Fruit fly (Drosophila melanogaster) whole organism, embryonic: Measurements from ENCODE around the gene CG15923.

Experiments used
- Ada2b ChIP-seq: fragments of 200-800 bp; sonication (Bioruptor generic); IDR thresholded peaks from 2 replicates; pipeline ENCODE4 v1.3.6; 2022; ENCODE audit warnings: missing biosample characterization, missing genetic modification characterization
- Atf-2 ChIP-seq: fragments of 200-800 bp; sonication (Bioruptor generic); optimal IDR thresholded peaks from 2 replicates; lab custom pipeline; 2016; ENCODE audit warnings: missing biosample characterization, missing genetic modification characterization
- Atf6 ChIP-seq: fragments of 200-800 bp; sonication (Bioruptor generic); IDR thresholded peaks from 2 replicates; pipeline ENCODE4 v1.3.6; 2022; ENCODE audit warnings: missing biosample characterization, missing genetic modification characterization
- B-H1 ChIP-seq: fragments of 200-800 bp; sonication (Bioruptor generic); IDR thresholded peaks from 3 replicates; pipeline ENCODE4 v1.3.6; 2022; ENCODE audit warnings: missing biosample characterization, missing genetic modification characterization
- CG10274 ChIP-seq: fragments of 200-800 bp; sonication (Bioruptor generic); optimal IDR thresholded peaks from 3 replicates; lab custom pipeline; 2017; ENCODE audit warnings: missing biosample characterization, mild to moderate bottlenecking, missing genetic modification characterization
- CG10565 ChIP-seq: fragments of 200-800 bp; sonication (Bioruptor generic); optimal IDR thresholded peaks from 3 replicates; lab custom pipeline; 2016; ENCODE audit warnings: missing biosample characterization, mild to moderate bottlenecking, missing genetic modification characterization
- CG1233 ChIP-seq: fragments of 200-800 bp; sonication (Bioruptor generic); optimal IDR thresholded peaks from 4 replicates; lab custom pipeline; 2018; ENCODE audit warnings: missing biosample characterization, mild to moderate bottlenecking, missing genetic modification characterization
- CG12659 ChIP-seq: fragments of 200-800 bp; sonication (Bioruptor generic); optimal IDR thresholded peaks from 3 replicates; lab custom pipeline; 2017; ENCODE audit warnings: mild to moderate bottlenecking, missing biosample characterization, missing genetic modification reagents, missing genetic modification characterization
- CG13894 ChIP-seq: fragments of 200-800 bp; sonication (Bioruptor generic); optimal IDR thresholded peaks from 3 replicates; lab custom pipeline; 2018; ENCODE audit warnings: missing biosample characterization, mild to moderate bottlenecking, missing genetic modification characterization, moderate library complexity
- CG15479 ChIP-seq: fragments of 200-800 bp; sonication (Bioruptor generic); optimal IDR thresholded peaks from 3 replicates; lab custom pipeline; 2019; ENCODE audit warnings: missing biosample characterization, mild to moderate bottlenecking, missing genetic modification characterization, moderate library complexity
- CG1792 ChIP-seq: fragments of 200-800 bp; sonication (Bioruptor generic); optimal IDR thresholded peaks from 2 replicates; lab custom pipeline; 2016; ENCODE audit warnings: missing biosample characterization, missing genetic modification characterization
- CG18011 ChIP-seq: fragments of 200-800 bp; sonication (Bioruptor generic); optimal IDR thresholded peaks from 2 replicates; lab custom pipeline; 2017; ENCODE audit warnings: missing biosample characterization, missing genetic modification characterization, mild to moderate bottlenecking, moderate library complexity, missing genotype
- CG2129 ChIP-seq: fragments of 200-800 bp; sonication (Bioruptor generic); IDR thresholded peaks from 2 replicates; pipeline ENCODE4 v1.3.6; 2022; ENCODE audit warnings: missing biosample characterization, missing genetic modification characterization; ENCODE audit not compliant: partially characterized antibody
- CG2712 ChIP-seq: fragments of 200-800 bp; optimal IDR thresholded peaks from 3 replicates; lab custom pipeline; 2019; ENCODE audit warnings: missing biosample characterization, mild to moderate bottlenecking, missing genetic modification characterization, moderate library complexity
- CG32767 ChIP-seq: fragments of 200-800 bp; sonication (Bioruptor generic); IDR thresholded peaks from 2 replicates; pipeline ENCODE4 v1.3.6; 2022; ENCODE audit warnings: missing biosample characterization, missing genetic modification characterization
- CG4404 ChIP-seq: fragments of 200-800 bp; sonication (Bioruptor generic); IDR thresholded peaks from 2 replicates; pipeline ENCODE4 v1.3.6; 2022; ENCODE audit warnings: missing biosample characterization, missing genetic modification characterization
- CG6254 ChIP-seq: fragments of 200-800 bp; sonication (Bioruptor generic); optimal IDR thresholded peaks from 3 replicates; lab custom pipeline; 2017; ENCODE audit warnings: mild to moderate bottlenecking, missing biosample characterization, missing genetic modification reagents, missing genetic modification characterization
- CG6654 ChIP-seq: fragments of 200-800 bp; sonication (Bioruptor generic); optimal IDR thresholded peaks from 2 replicates; lab custom pipeline; 2017; ENCODE audit warnings: missing biosample characterization, mild to moderate bottlenecking, missing genetic modification characterization
- CG8089 ChIP-seq: fragments of 200-800 bp; sonication (Bioruptor generic); optimal IDR thresholded peaks from 3 replicates; lab custom pipeline; 2016; ENCODE audit warnings: missing biosample characterization, missing genetic modification characterization
- Deaf1 ChIP-seq: fragments of 200-800 bp; optimal IDR thresholded peaks from 3 replicates; lab custom pipeline; 2019; ENCODE audit warnings: missing biosample characterization, mild to moderate bottlenecking, missing genetic modification characterization, moderate library complexity
- Dfd ChIP-seq, 2 experiments: fragments of >200 bp; optimal IDR thresholded peaks; 2 replicates each; lab custom pipeline; 2017; ENCODE audit warnings: missing biosample characterization in 2 of 2, missing genetic modification characterization in 2 of 2
- Ets65A ChIP-seq: fragments of 200-800 bp; sonication (Bioruptor generic); peaks from one replicate; lab custom pipeline; 2016; ENCODE audit warnings: missing biosample characterization, missing genetic modification characterization
- Med ChIP-seq: fragments of 200-800 bp; sonication (Bioruptor generic); peaks from one replicate; lab custom pipeline; 2016; ENCODE audit warnings: missing biosample characterization, missing genetic modification characterization, mild to moderate bottlenecking, inconsistent platforms, moderate library complexity
- NFAT ChIP-seq: fragments of 200-800 bp; sonication (Bioruptor generic); IDR thresholded peaks from 2 replicates; pipeline ENCODE4 v1.3.6; 2022; ENCODE audit warnings: missing biosample characterization, missing genetic modification characterization
- Oaz ChIP-seq: fragments of 200-800 bp; sonication (Bioruptor generic); IDR thresholded peaks from 2 replicates; pipeline ENCODE4 v1.3.6; 2022; ENCODE audit warnings: missing biosample characterization, missing genetic modification characterization
- Rfx ChIP-seq: fragments of 200-800 bp; sonication (Bioruptor generic); IDR thresholded peaks from 2 replicates; pipeline ENCODE4 v1.3.6; 2022; ENCODE audit warnings: missing biosample characterization, missing genetic modification characterization
- Sin3A ChIP-seq: fragments of >200 bp; optimal IDR thresholded peaks from 2 replicates; lab custom pipeline; 2018
- Six4 ChIP-seq: fragments of 200-800 bp; sonication (Bioruptor generic); optimal IDR thresholded peaks from 2 replicates; lab custom pipeline; 2016; ENCODE audit warnings: missing biosample characterization, missing genetic modification characterization
- abd-A ChIP-seq: fragments of 200-800 bp; sonication (Bioruptor generic); optimal IDR thresholded peaks from 3 replicates; lab custom pipeline; 2019; ENCODE audit warnings: missing biosample characterization, mild to moderate bottlenecking, missing genetic modification characterization, moderate library complexity
- cad ChIP-seq: fragments of >200 bp; optimal IDR thresholded peaks from 2 replicates; lab custom pipeline; 2017; ENCODE audit warnings: missing biosample characterization, missing genetic modification characterization
- danr ChIP-seq: fragments of 200-800 bp; sonication (Bioruptor generic); IDR thresholded peaks from 2 replicates; pipeline ENCODE4 v1.3.6; 2022; ENCODE audit warnings: missing biosample characterization, missing genetic modification characterization
- dysf ChIP-seq: fragments of 200-800 bp; sonication (Bioruptor generic); IDR thresholded peaks from 3 replicates; pipeline ENCODE4 v1.3.6; 2022; ENCODE audit warnings: missing biosample characterization, missing genetic modification characterization
- ewg ChIP-seq: fragments of 200-800 bp; sonication (Bioruptor generic); optimal IDR thresholded peaks from 3 replicates; lab custom pipeline; 2017; ENCODE audit warnings: mild to moderate bottlenecking, missing biosample characterization, missing genetic modification reagents, missing genetic modification characterization
- lbe ChIP-seq: fragments of 200-800 bp; sonication (Bioruptor generic); optimal IDR thresholded peaks from 2 replicates; lab custom pipeline; 2016; ENCODE audit warnings: missing biosample characterization, mild to moderate bottlenecking, missing genetic modification characterization
- lilli ChIP-seq: fragments of 200-800 bp; sonication (Bioruptor generic); optimal IDR thresholded peaks from 3 replicates; lab custom pipeline; 2016; ENCODE audit warnings: missing biosample characterization, missing genetic modification characterization
- lov ChIP-seq, 2 experiments: fragments of 200-800 bp in 1 of 2; fragments of >200 bp in 1 of 2; sonication (Bioruptor generic) in 1 of 2; IDR thresholded peaks in 1 of 2; optimal IDR thresholded peaks in 1 of 2; 2 replicates in 1 of 2; 3 replicates in 1 of 2; pipeline versions ENCODE4 v1.3.6 to Lab custom; 2017 to 2022; ENCODE audit warnings: missing biosample characterization in 1 of 2, missing genetic modification characterization in 1 of 2
- nmo ChIP-seq: fragments of 200-800 bp; sonication (Bioruptor generic); optimal IDR thresholded peaks from 2 replicates; lab custom pipeline; 2018; ENCODE audit warnings: missing biosample characterization, mild to moderate bottlenecking, missing genetic modification characterization, moderate library complexity
- oc ChIP-seq: fragments of 200-800 bp; sonication (Bioruptor generic); optimal IDR thresholded peaks from 2 replicates; lab custom pipeline; 2018; ENCODE audit warnings: missing biosample characterization, mild to moderate bottlenecking, missing genetic modification characterization, moderate library complexity
- repo ChIP-seq: fragments of 200-800 bp; sonication (Bioruptor generic); optimal IDR thresholded peaks from 2 replicates; lab custom pipeline; 2016; ENCODE audit warnings: missing biosample characterization, missing genetic modification characterization
- salm ChIP-seq: fragments of 200-800 bp; sonication (Bioruptor generic); optimal IDR thresholded peaks from 2 replicates; lab custom pipeline; 2018; ENCODE audit warnings: missing biosample characterization, mild to moderate bottlenecking, missing genetic modification characterization
- sens ChIP-seq: fragments of 200-800 bp; sonication (Bioruptor generic); peaks from one replicate; lab custom pipeline; 2016; ENCODE audit warnings: missing biosample characterization, missing genetic modification characterization
- sens-2 ChIP-seq: fragments of 200-800 bp; sonication (Bioruptor generic); IDR thresholded peaks from 2 replicates; pipeline ENCODE4 v1.3.6; 2022; ENCODE audit warnings: missing biosample characterization, missing genetic modification characterization
- sob ChIP-seq: fragments of 200-800 bp; sonication (Bioruptor generic); IDR thresholded peaks from 2 replicates; pipeline ENCODE4 v1.3.6; 2022; ENCODE audit warnings: missing biosample characterization, missing genetic modification characterization
- tll ChIP-seq, 2 experiments: fragments of 200-800 bp in 1 of 2; fragments of >200 bp in 1 of 2; sonication (Bioruptor generic) in 1 of 2; optimal IDR thresholded peaks; 2 replicates each; lab custom pipeline; 2017 to 2019; ENCODE audit warnings: missing biosample characterization in 2 of 2, missing genetic modification characterization in 2 of 2, mild to moderate bottlenecking in 1 of 2, moderate library complexity in 1 of 2
- twi ChIP-seq: fragments of 200-800 bp; optimal IDR thresholded peaks from 2 replicates; lab custom pipeline; 2019; ENCODE audit warnings: missing biosample characterization, mild to moderate bottlenecking, missing genetic modification characterization, moderate library complexity
- z ChIP-seq: fragments of 200-800 bp; sonication (Bioruptor generic); IDR thresholded peaks from 3 replicates; pipeline ENCODE4 v1.3.6; 2022; ENCODE audit warnings: missing biosample characterization, missing genetic modification characterization

CG15923 gene

DNA sequence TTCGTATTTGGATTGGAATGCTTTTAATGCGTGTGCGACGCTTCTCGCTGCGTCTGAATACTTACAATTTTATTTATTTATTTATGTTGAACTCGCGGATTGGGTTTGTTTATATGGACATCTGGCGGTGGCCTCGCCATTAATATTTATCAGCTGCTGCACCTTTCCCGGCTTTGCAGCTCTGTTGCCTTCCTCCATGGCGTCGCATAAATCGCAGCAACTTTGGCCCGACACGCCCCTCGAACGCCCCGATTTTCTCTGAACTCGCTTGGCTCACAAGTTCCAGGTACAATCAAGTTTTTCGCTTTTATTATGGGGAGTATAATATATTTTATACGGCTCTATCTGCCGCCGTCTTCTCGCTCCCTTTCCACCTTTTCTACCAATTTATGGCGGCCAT lies 16.6 kb downstream of the CG15923 start:
- peak; percentile 32 for TF ChIP-seq abd-A (tag; lab: Kevin White, UChicago)
- TF ChIP-seq CG18011 (GFP tag; lab: Kevin White, UChicago), result no peak
- no peak for TF ChIP-seq z (GFP tag; lab: Robert Waterston, UW)
- no peak for TF ChIP-seq Deaf1 (tag; lab: Kevin White, UChicago)
- TF ChIP-seq B-H1 (GFP tag; lab: Robert Waterston, UW), result no peak
- no peak for TF ChIP-seq CG6254
- no peak for TF ChIP-seq CG8089 (GFP tag; lab: Kevin White, UChicago)
- no peak for TF ChIP-seq Oaz (GFP tag; lab: Robert Waterston, UW)
- no peak for TF ChIP-seq Six4 (GFP tag; lab: Kevin White, UChicago)
- no peak for TF ChIP-seq CG1792 (GFP tag; lab: Kevin White, UChicago)
- TF ChIP-seq CG6654 (GFP tag; lab: Kevin White, UChicago), result no peak
- peak; percentile 51 for TF ChIP-seq Med

DNA sequence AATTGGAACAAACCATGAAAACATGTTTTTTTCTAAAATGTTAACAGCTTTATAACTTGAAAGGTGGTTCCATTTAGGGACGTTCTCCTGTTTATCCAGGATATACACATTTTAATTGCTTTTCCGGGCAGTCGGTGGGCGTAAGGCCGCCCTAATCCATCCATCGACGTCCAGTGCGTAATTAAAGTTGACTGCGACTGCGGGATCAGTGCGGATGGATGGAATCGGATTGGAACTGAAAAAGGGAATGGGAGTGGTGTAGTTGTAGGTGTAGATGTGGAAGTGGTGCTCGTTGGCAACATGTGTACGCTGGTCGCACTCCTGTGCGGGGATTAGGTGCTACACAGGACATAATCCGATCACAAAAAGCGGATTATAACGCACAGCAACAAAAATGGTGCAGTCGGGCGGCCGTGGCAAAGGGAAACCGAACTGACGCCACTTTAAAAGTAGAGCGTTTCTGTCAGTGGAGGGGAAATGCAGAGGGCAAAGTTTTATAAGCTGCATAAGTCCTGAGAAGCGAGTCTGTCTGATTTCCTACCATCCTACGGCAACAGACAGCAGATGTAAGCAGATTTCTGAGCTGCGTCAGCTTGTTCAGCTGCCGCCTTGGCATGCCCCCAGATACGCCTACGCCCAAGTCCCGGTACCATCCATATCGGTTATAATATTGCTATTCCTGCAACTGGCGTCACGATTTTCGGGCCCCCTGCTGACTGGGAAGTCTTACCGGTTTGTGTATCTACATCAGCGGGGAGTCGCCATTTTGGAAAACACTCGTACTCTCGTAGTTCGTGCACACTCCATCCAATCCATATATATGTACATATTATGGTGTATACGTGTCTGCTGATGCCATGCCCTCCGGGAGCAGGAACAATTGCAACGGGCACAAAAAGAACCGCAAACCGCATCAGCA lies 19.0 kb downstream of the CG15923 start:
- TF ChIP-seq salm (tag; lab: Kevin White, UChicago) (no peak), danr (GFP tag; lab: Robert Waterston, UW) (no peak), lilli (no peak), CG10565 (GFP tag; lab: Kevin White, UChicago) (no peak), Med (peak; percentile 64), ewg (GFP tag; lab: Kevin White, UChicago) (no peak), tll (GFP tag; optimal IDR thresholded peaks at IDR 0.05; lab: Kevin White, UChicago) (peak in 1 of 2 experiments; percentile 52), dysf (GFP tag; lab: Robert Waterston, UW) (0 out of 3 replicates have a peak, but pooled peaks have one; percentile 13), CG32767 (peak; percentile 60), CG15479 (GFP tag; lab: Kevin White, UChicago) (peak; percentile 18), Ets65A (GFP tag; lab: Kevin White, UChicago) (peak; percentile 77), oc (tag; lab: Kevin White, UChicago) (peak; percentile 89), CG13894 (tag; lab: Kevin White, UChicago) (peak; percentile 79), CG10274 (no peak), CG4404 (GFP tag; lab: Robert Waterston, UW) (no peak), lov (optimal IDR thresholded peaks at IDR 0.05; lab: Kevin White, UChicago) (no peak), lov (GFP tag; IDR thresholded peaks at IDR 0.05; lab: Robert Waterston, UW) (0 out of 3 replicates have a peak, but pooled peaks have one; percentile 30)

DNA sequence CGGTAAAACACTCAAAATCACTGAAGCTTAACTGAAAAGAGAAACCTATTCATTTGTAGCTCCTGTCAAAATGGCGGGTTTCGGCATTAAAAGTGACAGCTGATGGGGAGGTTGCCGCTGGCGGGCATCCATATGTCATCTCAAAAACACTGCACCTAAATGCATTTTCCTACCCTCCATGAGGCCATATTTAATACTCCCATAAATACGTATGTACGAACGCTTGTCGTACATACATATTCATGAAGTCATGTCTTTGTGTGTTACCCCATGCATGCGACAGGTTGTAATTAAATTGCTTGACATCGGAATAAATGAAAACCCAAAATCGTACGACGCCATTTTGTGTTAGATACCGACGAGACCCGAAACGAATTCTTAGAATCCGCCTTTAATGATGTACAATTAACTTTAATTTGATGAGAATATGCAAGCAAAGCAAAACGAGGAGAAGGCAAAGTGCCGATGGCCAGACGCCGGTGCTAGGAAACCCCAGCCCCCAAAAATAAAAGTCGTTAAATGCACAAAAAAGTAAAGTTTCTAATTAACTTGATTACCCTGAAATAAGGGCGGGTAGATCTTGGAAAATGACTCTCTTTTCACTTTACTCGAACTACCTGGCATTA lies 20.3 kb downstream of the CG15923 start:
- TF ChIP-seq sens-2 (GFP tag; lab: Robert Waterston, UW) (no peak), sob (GFP tag; lab: Robert Waterston, UW) (no peak), lbe (no peak), Atf6 (GFP tag; lab: Robert Waterston, UW) (no peak), Rfx (GFP tag; lab: Robert Waterston, UW) (no peak), CG13894 (tag; lab: Kevin White, UChicago) (peak; percentile 17), CG6254 (no peak), Ada2b (GFP tag; lab: Robert Waterston, UW) (no peak), sens (GFP tag; lab: Kevin White, UChicago) (peak; percentile 64), CG2129 (no peak), lov (optimal IDR thresholded peaks at IDR 0.05; lab: Kevin White, UChicago) (no peak), lov (GFP tag; IDR thresholded peaks at IDR 0.05; lab: Robert Waterston, UW) (no peak), twi (tag; lab: Kevin White, UChicago) (peak; percentile 54), CG2712 (tag; lab: Kevin White, UChicago) (no peak), cad (GFP tag; lab: Kevin White, UChicago) (peak; percentile 24), CG1233 (GFP tag; lab: Kevin White, UChicago) (no peak), CG12659 (no peak), nmo (GFP tag; lab: Kevin White, UChicago) (no peak), Dfd (GFP tag; optimal IDR thresholded peaks at IDR 0.05; lab: Kevin White, UChicago) (no peak), Atf-2 (GFP tag; lab: Kevin White, UChicago) (no peak), Sin3A (lab: Kevin White, UChicago) (no peak), NFAT (GFP tag; lab: Robert Waterston, UW) (no peak), repo (no peak)
